Fruit fly (Drosophila melanogaster): ENCODE measurements around the gene CG12155.

Gene CG12155

dm6 chrX:7692740-7693064 is 35.9 kb upstream of the CG12155 start (continued):
- TF ChIP-seq fd102C (GFP tag; optimal IDR thresholded peaks at IDR 0.05) (no peak), CG13424 (tag; optimal IDR thresholded peaks at IDR 0.05) (peak; percentile 70), CG7928 (GFP tag; optimal IDR thresholded peaks at IDR 0.05) (peak; percentile 29), scrt (GFP tag; optimal IDR thresholded peaks at IDR 0.05) (peak; percentile 54), Spps (tag; optimal IDR thresholded peaks at IDR 0.05) (peak; percentile 14), gro (GFP tag; optimal IDR thresholded peaks at IDR 0.05) (peak; percentile 75), CG6175 (GFP tag; IDR thresholded peaks at IDR 0.05) (0 out of 3 replicates have a peak, but pooled peaks have one; percentile 42), CG13296 (GFP tag; optimal IDR thresholded peaks at IDR 0.05) (peak; percentile 63), bsh (GFP tag; optimal IDR thresholded peaks at IDR 0.05) (peak in 1 of 2 experiments; percentile 80), crp (GFP tag; optimal IDR thresholded peaks at IDR 0.05) (no peak), CG14441 (GFP tag; IDR thresholded peaks at IDR 0.05) (peak; percentile 82), CG11504 (tag; optimal IDR thresholded peaks at IDR 0.05) (peak; percentile 72), Nf-YB (GFP tag; optimal IDR thresholded peaks at IDR 0.05) (peak; percentile 14), ash1 (GFP tag; optimal IDR thresholded peaks at IDR 0.05) (no peak), CG4854 (GFP tag; optimal IDR thresholded peaks at IDR 0.05) (peak; percentile 43), emc (GFP tag; optimal IDR thresholded peaks at IDR 0.05) (peak; percentile 31), mld (GFP tag; IDR thresholded peaks at IDR 0.05; ENCODE audit: partially characterized antibody) (no peak), CG7357 (GFP tag; IDR thresholded peaks at IDR 0.05) (peak; percentile 29; the same call in 1 of the 3 replicates), Side (GFP tag; optimal IDR thresholded peaks at IDR 0.05) (peak; percentile 72), her (GFP tag; optimal IDR thresholded peaks at IDR 0.05) (peak; percentile 48), CG2199 (GFP tag; IDR thresholded peaks at IDR 0.05) (0 out of 3 replicates have a peak, but pooled peaks have one; percentile 57), Ada2b (GFP tag; IDR thresholded peaks at IDR 0.05) (peak; percentile 68), Oli (tag; optimal IDR thresholded peaks at IDR 0.05) (peak; percentile 59), CTCF (GFP tag; optimal IDR thresholded peaks at IDR 0.05) (no peak), CG3847 (GFP tag; IDR thresholded peaks at IDR 0.05) (peak; percentile 71), CG17568 (GFP tag; optimal IDR thresholded peaks at IDR 0.05) (peak; percentile 28), Med (GFP tag) (peak; percentile 95), Sox102F (GFP tag; optimal IDR thresholded peaks at IDR 0.05) (peak; percentile 78), zfh2 (GFP tag; optimal IDR thresholded peaks at IDR 0.05) (peak; percentile 75), Dek (tag; optimal IDR thresholded peaks at IDR 0.05) (peak; percentile 79), sisA (GFP tag; IDR thresholded peaks at IDR 0.05) (peak; percentile 70), CG12942 (GFP tag; optimal IDR thresholded peaks at IDR 0.05) (peak; percentile 25), Poxn (GFP tag; IDR thresholded peaks at IDR 0.05) (no peak), gsb-n (tag; optimal IDR thresholded peaks at IDR 0.05) (peak; percentile 64), fd3F (GFP tag; optimal IDR thresholded peaks at IDR 0.05) (peak; percentile 54), CG34224 (GFP tag; IDR thresholded peaks at IDR 0.05; ENCODE audit: partially characterized antibody) (0 out of 3 replicates have a peak, but pooled peaks have one; percentile 21), CG15269 (tag; optimal IDR thresholded peaks at IDR 0.05) (peak; percentile 71), Kr (GFP tag; optimal IDR thresholded peaks at IDR 0.05) (no peak), CG3726 (GFP tag; IDR thresholded peaks at IDR 0.05) (peak; percentile 48; the same call in 1 of the 3 replicates), Nf-YC (tag; optimal IDR thresholded peaks at IDR 0.05) (no peak), tio (GFP tag; optimal IDR thresholded peaks at IDR 0.05) (peak; percentile 37), CG31365 (tag; optimal IDR thresholded peaks at IDR 0.05) (peak; percentile 50), al (GFP tag; IDR thresholded peaks at IDR 0.05) (peak; percentile 65), oc (tag; optimal IDR thresholded peaks at IDR 0.05) (peak; percentile 77), Hmr (GFP tag; optimal IDR thresholded peaks at IDR 0.05) (peak; percentile 80), CG6654 (GFP tag; optimal IDR thresholded peaks at IDR 0.05) (no peak), row (GFP tag; IDR thresholded peaks at IDR 0.05) (peak; percentile 86), sug (tag; optimal IDR thresholded peaks at IDR 0.05) (peak; percentile 7), seq (GFP tag; IDR thresholded peaks at IDR 0.05) (peak; percentile 57; the same call in 1 of the 2 replicates), disco-r (GFP tag; optimal IDR thresholded peaks at IDR 0.05) (peak; percentile 47), CG18262 (tag; optimal IDR thresholded peaks at IDR 0.05) (peak; percentile 54)

Data from whole organism, embryonic.